Worm (Caenorhabditis elegans) whole organism, late embryonic: ENCODE measurements around the gene T25G12.11.

Source experiments
- T23F11.4 ChIP-seq: fragments of 200-800 bp; sonication (Bioruptor generic); optimal IDR thresholded peaks from 2 replicates; lab custom pipeline; 2018; ENCODE audit warnings: mild to moderate bottlenecking, missing genetic modification characterization, missing compliant biosample characterization
- nhr-11 ChIP-seq: fragments of 150-350 bp; optimal IDR thresholded peaks from 2 replicates; lab custom pipeline; 2014; ENCODE audit warnings: missing biosample characterization, missing genetic modification characterization
- pha-4 ChIP-seq: fragments of 150-350 bp; optimal IDR thresholded peaks from 2 replicates; lab custom pipeline; 2018; ENCODE audit warnings: missing biosample characterization, missing genetic modification reagents, missing genetic modification characterization

DNA sequence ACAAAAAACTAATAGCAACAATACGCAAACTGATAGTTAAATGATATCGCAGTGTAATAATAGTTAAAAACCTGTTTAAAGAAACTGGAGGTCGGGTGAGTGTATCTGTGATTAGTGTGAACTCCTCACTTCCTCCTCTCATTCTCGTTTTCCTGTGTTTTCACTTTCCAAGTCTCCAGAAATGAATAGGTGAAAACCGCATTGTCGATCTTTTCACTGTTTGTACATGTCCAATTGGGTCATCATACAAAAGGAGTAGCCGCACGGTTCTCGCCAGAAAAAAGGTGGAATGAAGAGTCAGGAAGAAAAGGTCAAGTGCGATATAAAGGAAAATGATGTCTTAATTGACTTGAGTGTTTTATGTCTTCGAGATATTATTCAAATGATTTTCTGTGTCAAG is 25.8 kb downstream of the T25G12.11 start:
- TF ChIP-seq nhr-11 (tag; lab: Kevin White, UChicago) (no peak), T23F11.4 (no peak), pha-4 (tag; lab: Kevin White, UChicago) (no peak)
